Worm (Caenorhabditis elegans) whole organism, young adult: ENCODE results near the gene F16F9.1.
A peak's percentile ranks its signal among the peaks of the same experiment; 100 is the strongest.

Experiments
- C17E4.6 ChIP-seq: fragments of 200-800 bp; sonication (Bioruptor generic); IDR thresholded peaks from 2 replicates; pipeline ENCODE4 v1.3.6; 2022; ENCODE audit warnings: missing genetic modification reagents, missing genetic modification characterization, missing compliant biosample characterization
- F22D6.2 ChIP-seq: sonication (generic microtip); optimal IDR thresholded peaks from 2 replicates; lab custom pipeline; 2016; ENCODE audit warnings: mild to moderate bottlenecking, missing genetic modification characterization, missing compliant biosample characterization
- ceh-100 ChIP-seq: fragments of 200-800 bp; sonication (Bioruptor generic); IDR thresholded peaks from 2 replicates; pipeline ENCODE4 v1.3.6; 2022; ENCODE audit warnings: missing genetic modification reagents, missing genetic modification characterization, missing compliant biosample characterization
- hlh-26 ChIP-seq: fragments of 200-800 bp; sonication (Bioruptor generic); conservative IDR thresholded peaks from 2 replicates; pipeline ENCODE4 v1.3.6; 2022; ENCODE audit warnings: missing genetic modification reagents, missing genetic modification characterization, missing compliant biosample characterization
- let-607 ChIP-seq, 2 experiments: fragments of 200-800 bp in 1 of 2; sonication (Bioruptor generic) in 1 of 2; sonication (generic microtip) in 1 of 2; optimal IDR thresholded peaks; 2 replicates each; lab custom pipeline; 2016 to 2018; ENCODE audit warnings: mild to moderate bottlenecking in 2 of 2, missing compliant biosample characterization in 2 of 2, missing genetic modification characterization in 2 of 2, moderate library complexity in 2 of 2, missing genotype in 1 of 2
- lin-54 ChIP-seq: fragments of 200-800 bp; sonication (Bioruptor generic); optimal IDR thresholded peaks from 2 replicates; lab custom pipeline; 2018; ENCODE audit warnings: mild to moderate bottlenecking, missing genetic modification characterization, missing compliant biosample characterization
- pha-4 ChIP-seq: fragments of 150-350 bp; sonication (generic microtip); optimal IDR thresholded peaks from 2 replicates; lab custom pipeline; 2014; ENCODE audit warnings: missing biosample characterization, missing genetic modification reagents, missing genetic modification characterization
- unc-62 ChIP-seq: fragments of 150-350 bp; optimal IDR thresholded peaks from 2 replicates; lab custom pipeline; 2014; ENCODE audit warnings: missing biosample characterization, missing genetic modification reagents, missing genetic modification characterization

DNA sequence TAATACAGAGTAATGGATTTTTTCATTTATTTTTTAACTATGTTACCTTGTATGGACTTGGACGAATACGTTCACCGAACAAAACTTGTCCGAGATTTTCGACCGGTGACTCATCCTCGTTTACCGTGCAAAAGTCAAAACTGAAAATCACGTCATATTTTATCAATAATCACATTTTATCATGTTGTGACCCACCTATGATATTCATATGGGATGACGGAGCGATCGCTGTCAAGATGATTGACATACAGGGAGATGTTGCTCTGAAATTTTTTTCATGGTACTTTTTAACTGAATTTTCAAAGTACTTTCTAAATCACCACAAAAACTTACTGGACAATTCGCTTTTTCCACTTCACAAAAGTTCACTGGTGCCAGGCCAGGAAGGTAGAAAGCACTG is 24.6 kb upstream of the F16F9.1 start:
- TF ChIP-seq F22D6.2 (tag; lab: Kevin White, UChicago), result no peak
- no peak for TF ChIP-seq ceh-100 (GFP tag; lab: Robert Waterston, UW)
- no peak for TF ChIP-seq lin-54 (GFP tag; lab: Kevin White, UChicago)
- TF ChIP-seq C17E4.6 (GFP tag; lab: Robert Waterston, UW), result no peak
- TF ChIP-seq hlh-26, result no peak
- peak in 1 of 2 experiments; percentile 35 for TF ChIP-seq let-607 (tag; optimal IDR thresholded peaks at IDR 0.05; lab: Kevin White, UChicago)
- TF ChIP-seq unc-62 (GFP tag; lab: Kevin White, UChicago), result peak; percentile 72
- no peak for TF ChIP-seq pha-4
